Worm (Caenorhabditis elegans): ENCODE data around the gene smap-1.

Gene smap-1

ce11 chrIII:10704499-10704898, 35.1 kb downstream of the smap-1 start:
- TF ChIP-seq hlh-6 (tag; optimal IDR thresholded peaks at IDR 0.05) (no peak), hlh-30 (tag; optimal IDR thresholded peaks at IDR 0.05; ENCODE audit: insufficient read depth) (no peak), tbx-2 (tag; optimal IDR thresholded peaks at IDR 0.05) (no peak), nfya-1 (tag; optimal IDR thresholded peaks at IDR 0.05) (no peak), dve-1 (tag; optimal IDR thresholded peaks at IDR 0.05) (no peak), pha-2 (tag; optimal IDR thresholded peaks at IDR 0.05) (no peak), sox-4 (tag; optimal IDR thresholded peaks at IDR 0.05) (no peak), hlh-13 (GFP tag; optimal IDR thresholded peaks at IDR 0.05) (no peak), unc-3 (GFP tag; conservative IDR thresholded peaks at IDR 0.05) (no peak), unc-3 (tag; optimal IDR thresholded peaks at IDR 0.05) (no peak), C08G9.2 (tag; optimal IDR thresholded peaks at IDR 0.05) (no peak), ceh-48 (tag; optimal IDR thresholded peaks at IDR 0.05) (no peak), pax-1 (tag; optimal IDR thresholded peaks at IDR 0.05) (no peak), elt-4 (tag; optimal IDR thresholded peaks at IDR 0.05) (no peak), unc-55 (GFP tag; optimal IDR thresholded peaks at IDR 0.05) (no peak), F13H6.1 (tag; optimal IDR thresholded peaks at IDR 0.05) (no peak), hlh-8 (tag; optimal IDR thresholded peaks at IDR 0.05) (no peak), ceh-2 (tag; optimal IDR thresholded peaks at IDR 0.05) (no peak)

- no peak for TF ChIP-seq zip-5 (tag; optimal IDR thresholded peaks at IDR 0.05)
- TF ChIP-seq syd-9 (tag; optimal IDR thresholded peaks at IDR 0.05), result no peak
- no peak for TF ChIP-seq sox-4 (tag; optimal IDR thresholded peaks at IDR 0.05)
- TF ChIP-seq hlh-13 (GFP tag; optimal IDR thresholded peaks at IDR 0.05), result no peak
- TF ChIP-seq odd-2 (tag; optimal IDR thresholded peaks at IDR 0.05), result no peak
- TF ChIP-seq hlh-15 (tag; optimal IDR thresholded peaks at IDR 0.05), result no peak
- no peak for TF ChIP-seq C38D4.7 (GFP tag; optimal IDR thresholded peaks at IDR 0.05)
- no peak for TF ChIP-seq unc-42 (tag; optimal IDR thresholded peaks at IDR 0.05)
- no peak for TF ChIP-seq C08G9.2 (tag; optimal IDR thresholded peaks at IDR 0.05)
- no peak for TF ChIP-seq pax-1 (tag; optimal IDR thresholded peaks at IDR 0.05)
- TF ChIP-seq pag-3 (tag; optimal IDR thresholded peaks at IDR 0.05; ENCODE audit: borderline replicate concordance), result no peak
- no peak for TF ChIP-seq tbx-7 (tag; optimal IDR thresholded peaks at IDR 0.05)
- TF ChIP-seq Y22D7AL.16 (tag; optimal IDR thresholded peaks at IDR 0.05), result no peak
Observed at ce11 chrIII:10703833-10704232, 35.8 kb downstream of the smap-1 start.

- no peak for TF ChIP-seq C38D4.7 (GFP tag; optimal IDR thresholded peaks at IDR 0.05)
- TF ChIP-seq nfya-1 (tag; optimal IDR thresholded peaks at IDR 0.05), result peak; percentile 61
Observed at ce11 chrIII:10702805-10703204, 36.8 kb downstream of the smap-1 start.

ce11 chrIII:10700460-10700859, 39.1 kb downstream of the smap-1 start, which contains the start of gene Y39A1A.20:
TSS of gene Y39A1A.20 (minus strand) at chrIII:10700560.
- TF ChIP-seq hlh-13 (GFP tag; optimal IDR thresholded peaks at IDR 0.05), result no peak
- TF ChIP-seq lim-6 (tag; optimal IDR thresholded peaks at IDR 0.05), result no peak
- TF ChIP-seq hlh-15 (tag; optimal IDR thresholded peaks at IDR 0.05), result no peak
- no peak for TF ChIP-seq pha-4 (tag; optimal IDR thresholded peaks at IDR 0.05)
- no peak for TF ChIP-seq T23F11.4 (GFP tag; optimal IDR thresholded peaks at IDR 0.05)
- TF ChIP-seq C08G9.2 (tag; optimal IDR thresholded peaks at IDR 0.05), result no peak
- TF ChIP-seq ceh-31 (tag; optimal IDR thresholded peaks at IDR 0.05), result no peak
- TF ChIP-seq K09A11.1 (tag; optimal IDR thresholded peaks at IDR 0.05; ENCODE audit: insufficient read depth), result no peak
- TF ChIP-seq syd-9 (tag; optimal IDR thresholded peaks at IDR 0.05), result no peak
- TF ChIP-seq hlh-6 (tag; optimal IDR thresholded peaks at IDR 0.05), result no peak
- no peak for TF ChIP-seq F13H6.1 (tag; optimal IDR thresholded peaks at IDR 0.05)
- no peak for TF ChIP-seq ref-2 (tag; optimal IDR thresholded peaks at IDR 0.05)
- TF ChIP-seq rnt-1 (tag; optimal IDR thresholded peaks at IDR 0.05), result no peak
- no peak for TF ChIP-seq sdc-2 (tag; optimal IDR thresholded peaks at IDR 0.05)
- no peak for TF ChIP-seq gmeb-2 (tag; optimal IDR thresholded peaks at IDR 0.05)
- no peak for TF ChIP-seq ama-1 (optimal IDR thresholded peaks at IDR 0.05)
- TF ChIP-seq hlh-30 (tag; optimal IDR thresholded peaks at IDR 0.05; ENCODE audit: insufficient read depth), result no peak
- no peak for TF ChIP-seq tbx-7 (tag; optimal IDR thresholded peaks at IDR 0.05)
- no peak for TF ChIP-seq madf-2 (tag; optimal IDR thresholded peaks at IDR 0.05)
